Worm (Caenorhabditis elegans): Measurements from ENCODE around the gene fbxa-30.

- TF ChIP-seq ccch-3 (GFP tag; optimal IDR thresholded peaks at IDR 0.05) (no peak), dpl-1 (GFP tag; optimal IDR thresholded peaks at IDR 0.05) (no peak), aptf-2 (GFP tag; conservative IDR thresholded peaks at IDR 0.05) (no peak), ceh-79 (tag; optimal IDR thresholded peaks at IDR 0.05) (no peak), ceh-91 (GFP tag; IDR thresholded peaks at IDR 0.05) (no peak), akir-1 (GFP tag; optimal IDR thresholded peaks at IDR 0.05) (no peak), pbrm-1 (GFP tag; IDR thresholded peaks at IDR 0.05) (no peak)
Measured at ce11 chrIII:1228593-1228992, 46.8 kb downstream of the fbxa-30 start.
